Fruit fly (Drosophila melanogaster) whole organism, embryonic: ENCODE measurements around the gene CG2182.

Experiments used
- Atf-2 ChIP-seq: fragments of 200-800 bp; sonication (Bioruptor generic); optimal IDR thresholded peaks from 2 replicates; lab custom pipeline; 2016; ENCODE audit warnings: missing biosample characterization, missing genetic modification characterization
- Atf6 ChIP-seq: fragments of 200-800 bp; sonication (Bioruptor generic); IDR thresholded peaks from 2 replicates; pipeline ENCODE4 v1.3.6; 2022; ENCODE audit warnings: missing biosample characterization, missing genetic modification characterization
- CG10267 ChIP-seq: fragments of 200-800 bp; sonication (Bioruptor generic); optimal IDR thresholded peaks from 2 replicates; lab custom pipeline; 2018; ENCODE audit warnings: missing biosample characterization, mild to moderate bottlenecking, missing genetic modification characterization, moderate library complexity
- CG10654 ChIP-seq: fragments of 200-800 bp; sonication (Bioruptor generic); optimal IDR thresholded peaks from 2 replicates; lab custom pipeline; 2016; ENCODE audit warnings: missing biosample characterization, missing genetic modification characterization
- CG12104 ChIP-seq: fragments of 200-800 bp; sonication (Bioruptor generic); optimal IDR thresholded peaks from 3 replicates; lab custom pipeline; 2016; ENCODE audit warnings: missing biosample characterization, missing genetic modification characterization
- CG12236 ChIP-seq: fragments of 200-800 bp; sonication (Bioruptor generic); optimal IDR thresholded peaks from 2 replicates; lab custom pipeline; 2016; ENCODE audit warnings: missing biosample characterization, missing genetic modification characterization
- CG14710 ChIP-seq: fragments of 200-800 bp; sonication (Bioruptor generic); optimal IDR thresholded peaks from 3 replicates; lab custom pipeline; 2019; ENCODE audit warnings: missing biosample characterization, mild to moderate bottlenecking, missing genetic modification characterization, moderate library complexity
- CG14965 ChIP-seq: fragments of 200-800 bp; sonication (Bioruptor generic); optimal IDR thresholded peaks from 2 replicates; lab custom pipeline; 2016; ENCODE audit warnings: missing biosample characterization, missing genetic modification characterization, borderline replicate concordance
- CG1602 ChIP-seq: fragments of 200-800 bp; sonication (Bioruptor generic); optimal IDR thresholded peaks from 3 replicates; lab custom pipeline; 2016; ENCODE audit warnings: missing biosample characterization, missing genetic modification characterization
- CG1647 ChIP-seq: fragments of 200-800 bp; sonication (Bioruptor generic); optimal IDR thresholded peaks from 3 replicates; lab custom pipeline; 2016; ENCODE audit warnings: missing biosample characterization, missing genetic modification characterization
- CG17361 ChIP-seq: fragments of 200-800 bp; sonication (Bioruptor generic); IDR thresholded peaks from 3 replicates; pipeline ENCODE4 v1.3.6; 2022; ENCODE audit warnings: missing biosample characterization, missing genetic modification characterization
- CG18476 ChIP-seq: fragments of 200-800 bp; sonication (Bioruptor generic); optimal IDR thresholded peaks from 2 replicates; lab custom pipeline; 2016; ENCODE audit warnings: missing biosample characterization, mild to moderate bottlenecking, missing genetic modification characterization
- CG2875 ChIP-seq: fragments of 200-800 bp; sonication (Bioruptor generic); optimal IDR thresholded peaks from 2 replicates; lab custom pipeline; 2017; ENCODE audit warnings: missing biosample characterization, mild to moderate bottlenecking, missing genetic modification characterization, missing genetic modification reagents
- CG30020 ChIP-seq: fragments of 200-800 bp; optimal IDR thresholded peaks from 2 replicates; lab custom pipeline; 2019; ENCODE audit warnings: missing biosample characterization, mild to moderate bottlenecking, missing genetic modification characterization, moderate library complexity
- CG3281 ChIP-seq: fragments of 200-800 bp; sonication (Bioruptor generic); optimal IDR thresholded peaks from 3 replicates; lab custom pipeline; 2017; ENCODE audit warnings: missing biosample characterization, mild to moderate bottlenecking, missing genetic modification characterization
- CG34422 ChIP-seq: fragments of 200-800 bp; sonication (Bioruptor generic); IDR thresholded peaks from 3 replicates; pipeline ENCODE4 v1.3.6; 2022; ENCODE audit warnings: missing biosample characterization, missing genetic modification characterization
- CG6654 ChIP-seq: fragments of 200-800 bp; sonication (Bioruptor generic); optimal IDR thresholded peaks from 2 replicates; lab custom pipeline; 2017; ENCODE audit warnings: missing biosample characterization, mild to moderate bottlenecking, missing genetic modification characterization
- CG8765 ChIP-seq: fragments of 200-800 bp; sonication (Bioruptor generic); IDR thresholded peaks from 2 replicates; pipeline ENCODE4 v1.3.6; 2022; ENCODE audit warnings: missing biosample characterization, missing genetic modification characterization
- CTCF ChIP-seq: fragments of 200-800 bp; sonication (Bioruptor generic); optimal IDR thresholded peaks from 2 replicates; lab custom pipeline; 2017; ENCODE audit warnings: missing biosample characterization, mild to moderate bottlenecking, missing genetic modification characterization, moderate library complexity
- CkIIα-i1 ChIP-seq: fragments of 200-800 bp; sonication (Bioruptor generic); IDR thresholded peaks from 2 replicates; pipeline ENCODE4 v1.3.6; 2022; ENCODE audit warnings: missing biosample characterization, missing genetic modification characterization
- Xbp1 ChIP-seq: fragments of 200-800 bp; sonication (Bioruptor generic); optimal IDR thresholded peaks from 3 replicates; lab custom pipeline; 2016; ENCODE audit warnings: missing biosample characterization, mild to moderate bottlenecking, missing genetic modification characterization
- ab ChIP-seq: fragments of 200-800 bp; sonication (Bioruptor generic); optimal IDR thresholded peaks from 2 replicates; lab custom pipeline; 2016; ENCODE audit warnings: missing biosample characterization, missing genetic modification characterization
- az2 ChIP-seq: fragments of 200-800 bp; sonication (Bioruptor generic); optimal IDR thresholded peaks from 3 replicates; lab custom pipeline; 2016; ENCODE audit warnings: missing biosample characterization, missing genetic modification characterization
- bsh ChIP-seq, 2 experiments: fragments of 200-800 bp; sonication (Bioruptor generic); optimal IDR thresholded peaks; 2 replicates each; lab custom pipeline; 2017 to 2018; ENCODE audit warnings: mild to moderate bottlenecking in 2 of 2, missing biosample characterization in 2 of 2, missing genetic modification characterization in 2 of 2, moderate library complexity in 1 of 2
- cas ChIP-seq: fragments of 200-800 bp; sonication (Bioruptor generic); IDR thresholded peaks from 2 replicates; pipeline ENCODE4 v1.3.6; 2022; ENCODE audit warnings: missing biosample characterization, missing genetic modification characterization
- chinmo ChIP-seq: fragments of 200-800 bp; sonication (Bioruptor generic); IDR thresholded peaks from 4 replicates; pipeline ENCODE4 v1.3.6; 2022; ENCODE audit warnings: missing biosample characterization, missing genetic modification characterization; ENCODE audit not compliant: partially characterized antibody
- ems ChIP-seq: fragments of 200-800 bp; sonication (Bioruptor generic); optimal IDR thresholded peaks from 3 replicates; lab custom pipeline; 2016; ENCODE audit warnings: missing biosample characterization, missing genetic modification characterization
- her ChIP-seq: fragments of 200-800 bp; sonication (Bioruptor generic); optimal IDR thresholded peaks from 2 replicates; lab custom pipeline; 2016; ENCODE audit warnings: missing biosample characterization, missing genetic modification characterization
- ind ChIP-seq: fragments of 200-800 bp; sonication (Bioruptor generic); optimal IDR thresholded peaks from 3 replicates; lab custom pipeline; 2016; ENCODE audit warnings: missing biosample characterization, missing genetic modification characterization
- lov ChIP-seq, 2 experiments: fragments of 200-800 bp in 1 of 2; fragments of >200 bp in 1 of 2; sonication (Bioruptor generic) in 1 of 2; IDR thresholded peaks in 1 of 2; optimal IDR thresholded peaks in 1 of 2; 2 replicates in 1 of 2; 3 replicates in 1 of 2; pipeline versions ENCODE4 v1.3.6 to Lab custom; 2017 to 2022; ENCODE audit warnings: missing biosample characterization in 1 of 2, missing genetic modification characterization in 1 of 2
- maf-S ChIP-seq: fragments of 200-800 bp; sonication (Bioruptor generic); optimal IDR thresholded peaks from 2 replicates; lab custom pipeline; 2016; ENCODE audit warnings: missing biosample characterization, missing genetic modification characterization
- mam ChIP-seq: fragments of 200-800 bp; sonication (Bioruptor generic); optimal IDR thresholded peaks from 3 replicates; lab custom pipeline; 2016; ENCODE audit warnings: missing biosample characterization, missing genetic modification characterization
- prd ChIP-seq, 3 experiments: fragments of >200 bp in 2 of 3; fragments of 200-800 bp in 1 of 3; sonication (Bioruptor generic) in 1 of 3; optimal IDR thresholded peaks in 2 of 3; IDR thresholded peaks in 1 of 3; 2 replicates in 2 of 3; 3 replicates in 1 of 3; pipeline versions ENCODE4 v1.3.6 to Lab custom; 2017 to 2022; ENCODE audit warnings: missing biosample characterization in 1 of 3, missing genetic modification characterization in 1 of 3
- run ChIP-seq: fragments of 200-800 bp; sonication (Bioruptor generic); optimal IDR thresholded peaks from 3 replicates; lab custom pipeline; 2018; ENCODE audit warnings: missing biosample characterization, mild to moderate bottlenecking, missing genetic modification characterization
- slbo ChIP-seq: fragments of 200-800 bp; sonication (Bioruptor generic); IDR thresholded peaks from 2 replicates; pipeline ENCODE4 v1.3.6; 2022; ENCODE audit warnings: missing biosample characterization, missing genetic modification characterization
- so ChIP-seq: fragments of 200-800 bp; sonication (Bioruptor generic); IDR thresholded peaks from 3 replicates; pipeline ENCODE4 v1.3.6; 2022; ENCODE audit warnings: missing biosample characterization, missing genetic modification characterization
- stwl ChIP-seq: fragments of 200-800 bp; sonication (Bioruptor generic); optimal IDR thresholded peaks from 3 replicates; lab custom pipeline; 2018; ENCODE audit warnings: missing biosample characterization, mild to moderate bottlenecking, missing genetic modification characterization, moderate library complexity
- unpg ChIP-seq: fragments of 200-800 bp; sonication (Bioruptor generic); optimal IDR thresholded peaks from 3 replicates; lab custom pipeline; 2018; ENCODE audit warnings: missing biosample characterization, mild to moderate bottlenecking, missing genetic modification characterization, moderate library complexity
- vfl ChIP-seq: fragments of 200-800 bp; sonication (Bioruptor generic); optimal IDR thresholded peaks from 2 replicates; lab custom pipeline; 2016; ENCODE audit warnings: missing biosample characterization, missing genetic modification characterization
- zfh1 ChIP-seq: fragments of 200-800 bp; sonication (Bioruptor generic); IDR thresholded peaks from 3 replicates; pipeline ENCODE4 v1.3.6; 2022; ENCODE audit warnings: missing biosample characterization, missing genetic modification characterization
- zfh2 ChIP-seq: fragments of 200-800 bp; sonication (Bioruptor generic); optimal IDR thresholded peaks from 2 replicates; lab custom pipeline; 2016; ENCODE audit warnings: missing biosample characterization, missing genetic modification characterization

The CG2182 gene

dm6 chr3R:5636519-5637430 is 22.9 kb downstream of the CG2182 start, which contains the start of the genes CG31548 and CG12170 (continued):
- TF ChIP-seq ems (no peak), CG1602 (peak; percentile 56), CG18476 (GFP tag; lab: Kevin White, UChicago) (peak; percentile 34), CG30020 (tag; lab: Kevin White, UChicago) (peak; percentile 64), so (GFP tag; lab: Robert Waterston, UW) (peak; percentile 33; the same call in 1 of the 3 replicates), CG10654 (peak; percentile 30), CG1647 (GFP tag; lab: Kevin White, UChicago) (no peak), CG3281 (peak; percentile 40), her (peak; percentile 42), zfh1 (GFP tag; lab: Robert Waterston, UW) (0 out of 3 replicates have a peak, but pooled peaks have one; percentile 43), CG10267 (tag; lab: Kevin White, UChicago) (peak; percentile 62), az2 (GFP tag; lab: Kevin White, UChicago) (peak; percentile 56), bsh (GFP tag; optimal IDR thresholded peaks at IDR 0.05; lab: Kevin White, UChicago) (peak in 1 of 2 experiments; percentile 59), ind (peak; percentile 33), CG14710 (tag; lab: Kevin White, UChicago) (peak; percentile 70), Xbp1 (GFP tag; lab: Kevin White, UChicago) (peak; percentile 72), CG17361 (GFP tag; lab: Robert Waterston, UW) (peak; percentile 65; the same call in 2 of the 3 replicates), CG6654 (GFP tag; lab: Kevin White, UChicago) (no peak), prd (optimal IDR thresholded peaks at IDR 0.05; lab: Kevin White, UChicago) (no peak), prd (GFP tag; IDR thresholded peaks at IDR 0.05; lab: Robert Waterston, UW) (peak; percentile 42; the same call in 1 of the 3 replicates), unpg (peak; percentile 60), CG2875 (GFP tag; lab: Kevin White, UChicago) (peak; percentile 18), zfh2 (GFP tag; lab: Kevin White, UChicago) (no peak), slbo (GFP tag; lab: Robert Waterston, UW) (peak; percentile 24; the same call in 1 of the 2 replicates), chinmo (GFP tag; lab: Robert Waterston, UW) (no peak), Atf-2 (GFP tag; lab: Kevin White, UChicago) (no peak), vfl (GFP tag; lab: Kevin White, UChicago) (peak; percentile 15), cas (GFP tag; lab: Robert Waterston, UW) (no peak), CkIIα-i1 (GFP tag; lab: Robert Waterston, UW) (no peak), Atf6 (peak; percentile 39; the same call in 1 of the 2 replicates), mam (GFP tag; lab: Kevin White, UChicago) (peak; percentile 36), run (tag; lab: Kevin White, UChicago) (no peak)

- TF ChIP-seq stwl = no peak
- TF ChIP-seq CTCF (GFP tag; lab: Kevin White, UChicago) = no peak
- TF ChIP-seq maf-S = no peak
- no peak for TF ChIP-seq CG14965
- TF ChIP-seq CkIIα-i1 (GFP tag; lab: Robert Waterston, UW) = no peak
- TF ChIP-seq lov (optimal IDR thresholded peaks at IDR 0.05; lab: Kevin White, UChicago) = no peak
- TF ChIP-seq lov (GFP tag; IDR thresholded peaks at IDR 0.05; lab: Robert Waterston, UW) = no peak
- TF ChIP-seq CG34422 = no peak
- TF ChIP-seq CG12104 (GFP tag; lab: Kevin White, UChicago) = no peak
- TF ChIP-seq ab (GFP tag; lab: Kevin White, UChicago) = no peak
- TF ChIP-seq CG12236 (GFP tag; lab: Kevin White, UChicago) = no peak
- no peak for TF ChIP-seq CG8765 (GFP tag; lab: Robert Waterston, UW)
Observed at dm6 chr3R:5635524-5635923, 24.2 kb downstream of the CG2182 start, which contains the start of gene CG31546. CG31546 (minus strand) TSS chr3R:5635624.
